Worm (Caenorhabditis elegans): ENCODE results near the gene plr-1.
A peak's percentile ranks its signal among the peaks of the same experiment; 100 is the strongest.

plr-1 gene

ce11 chrIII:11459041-11459440, 2.4 kb downstream of the plr-1 start:
- TF ChIP-seq fos-1 (tag; optimal IDR thresholded peaks at IDR 0.05), result no peak

- TF ChIP-seq lsy-2 (tag; optimal IDR thresholded peaks at IDR 0.05) (no peak), nhr-11 (tag; optimal IDR thresholded peaks at IDR 0.05) (no peak), ZK546.5 (tag; optimal IDR thresholded peaks at IDR 0.05) (no peak), unc-62 (GFP tag; optimal IDR thresholded peaks at IDR 0.05) (no peak), C34F6.9 (tag; optimal IDR thresholded peaks at IDR 0.05) (no peak), ama-1 (optimal IDR thresholded peaks at IDR 0.05) (no peak), nhr-129 (tag; optimal IDR thresholded peaks at IDR 0.05) (no peak), mdl-1 (tag; optimal IDR thresholded peaks at IDR 0.05) (no peak), crh-2 (tag; optimal IDR thresholded peaks at IDR 0.05) (no peak)
These were observed 3.1 kb downstream of the plr-1 start for ce11 chrIII:11459802-11460201.

DNA sequence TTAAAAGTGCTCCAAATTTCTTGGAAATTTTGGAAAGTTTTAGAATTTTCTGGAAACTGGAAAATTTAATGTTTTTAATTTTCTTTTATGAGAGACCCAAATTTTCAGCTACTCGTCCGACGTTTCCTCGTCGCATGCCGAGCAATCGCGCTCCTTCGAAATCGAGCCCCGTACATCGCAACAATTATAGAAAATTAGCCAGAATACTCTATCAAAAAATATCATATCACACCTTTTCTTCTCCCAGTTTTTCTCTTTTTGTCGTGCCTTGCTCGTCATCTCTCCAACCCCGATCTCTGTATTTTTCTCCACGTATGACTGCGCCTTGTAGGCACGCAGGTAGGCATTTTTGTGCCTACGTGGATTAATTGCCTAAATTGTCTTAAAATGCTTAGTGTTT, 5.7 kb downstream of the plr-1 start:
- no peak for TF ChIP-seq ceh-16 (tag; optimal IDR thresholded peaks at IDR 0.05)
- TF ChIP-seq blmp-1 (tag; optimal IDR thresholded peaks at IDR 0.05; ENCODE audit: insufficient read depth), result no peak
- no peak for TF ChIP-seq unc-39 (tag; optimal IDR thresholded peaks at IDR 0.05)
- TF ChIP-seq ztf-11 (tag; optimal IDR thresholded peaks at IDR 0.05), result no peak
- no peak for TF ChIP-seq aly-2 (tag; optimal IDR thresholded peaks at IDR 0.05)
- TF ChIP-seq nhr-25 (tag; optimal IDR thresholded peaks at IDR 0.05), result no peak
- no peak for TF ChIP-seq unc-62 (GFP tag; optimal IDR thresholded peaks at IDR 0.05)
- TF ChIP-seq mbf-1 (tag; optimal IDR thresholded peaks at IDR 0.05), result no peak
- TF ChIP-seq C34F6.9 (tag; optimal IDR thresholded peaks at IDR 0.05), result no peak
- no peak for TF ChIP-seq gmeb-1 (tag; optimal IDR thresholded peaks at IDR 0.05)
- TF ChIP-seq R02D3.7 (tag; optimal IDR thresholded peaks at IDR 0.05), result no peak
- TF ChIP-seq elt-1 (tag; optimal IDR thresholded peaks at IDR 0.05), result no peak
- no peak for TF ChIP-seq lin-39 (tag; optimal IDR thresholded peaks at IDR 0.05)
- no peak for TF ChIP-seq dmd-4 (tag; optimal IDR thresholded peaks at IDR 0.05)
- no peak for TF ChIP-seq lin-11 (tag; optimal IDR thresholded peaks at IDR 0.05)
- no peak for TF ChIP-seq F13H6.1 (tag; optimal IDR thresholded peaks at IDR 0.05)
- no peak for TF ChIP-seq ztf-4 (tag; optimal IDR thresholded peaks at IDR 0.05)

DNA sequence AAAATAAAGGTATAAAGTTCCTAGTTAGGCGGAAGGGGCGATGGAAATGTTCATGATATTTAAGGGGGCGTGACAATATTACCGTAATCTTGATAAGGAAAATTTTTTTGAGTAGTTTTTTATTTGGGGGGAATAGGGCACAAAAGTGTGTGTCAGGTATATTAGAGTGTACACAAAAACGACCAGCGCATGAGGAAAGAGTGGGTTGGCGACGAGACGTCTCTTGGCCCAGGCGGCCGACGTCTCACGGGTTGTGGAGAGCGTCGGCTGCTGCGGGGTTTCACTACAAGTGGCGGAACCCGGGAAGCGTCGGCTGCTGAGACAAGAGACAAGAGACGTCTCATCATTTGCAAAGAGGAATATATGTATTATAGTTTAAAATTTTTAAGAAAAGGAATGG, 7.0 kb downstream of the plr-1 start:
- TF ChIP-seq elt-1 (tag; optimal IDR thresholded peaks at IDR 0.05) (no peak), lin-13 (GFP tag; optimal IDR thresholded peaks at IDR 0.05) (peak; percentile 95), nhr-25 (tag; optimal IDR thresholded peaks at IDR 0.05) (no peak), mdl-1 (tag; optimal IDR thresholded peaks at IDR 0.05) (peak in 1 of 2 experiments; percentile 20), fos-1 (tag; optimal IDR thresholded peaks at IDR 0.05) (peak; percentile 60), nhr-12 (tag; optimal IDR thresholded peaks at IDR 0.05) (no peak), ceh-16 (tag; optimal IDR thresholded peaks at IDR 0.05) (peak; percentile 43), sma-3 (GFP tag; optimal IDR thresholded peaks at IDR 0.05) (peak; percentile 70), ZK546.5 (tag; optimal IDR thresholded peaks at IDR 0.05) (no peak), nhr-237 (tag; optimal IDR thresholded peaks at IDR 0.05) (no peak), lsy-2 (tag; optimal IDR thresholded peaks at IDR 0.05) (peak in 1 of 2 experiments; percentile 17), mab-5 (tag; optimal IDR thresholded peaks at IDR 0.05) (no peak), snpc-4 (tag; optimal IDR thresholded peaks at IDR 0.05) (peak; percentile 97), alr-1 (tag; optimal IDR thresholded peaks at IDR 0.05) (no peak), ama-1 (optimal IDR thresholded peaks at IDR 0.05) (no peak), blmp-1 (tag; optimal IDR thresholded peaks at IDR 0.05; ENCODE audit: insufficient read depth) (no peak), dmd-4 (tag; optimal IDR thresholded peaks at IDR 0.05) (no peak), nhr-23 (tag; optimal IDR thresholded peaks at IDR 0.05) (no peak), nhr-6 (tag; optimal IDR thresholded peaks at IDR 0.05) (no peak), nhr-129 (tag; optimal IDR thresholded peaks at IDR 0.05) (no peak), ztf-4 (tag; optimal IDR thresholded peaks at IDR 0.05) (no peak), Y55F3AM.14 (GFP tag; optimal IDR thresholded peaks at IDR 0.05) (no peak), egl-27 (tag; optimal IDR thresholded peaks at IDR 0.05) (no peak), skn-1 (tag; optimal IDR thresholded peaks at IDR 0.05) (no peak), nhr-10 (tag; optimal IDR thresholded peaks at IDR 0.05) (no peak), unc-55 (GFP tag; optimal IDR thresholded peaks at IDR 0.05) (no peak), nhr-11 (tag; optimal IDR thresholded peaks at IDR 0.05) (no peak), ztf-11 (tag; optimal IDR thresholded peaks at IDR 0.05) (no peak), ztf-1 (GFP tag; conservative IDR thresholded peaks at IDR 0.05) (no peak), lin-11 (tag; optimal IDR thresholded peaks at IDR 0.05) (no peak), C34F6.9 (tag; optimal IDR thresholded peaks at IDR 0.05) (no peak), R02D3.7 (tag; optimal IDR thresholded peaks at IDR 0.05) (no peak), nhr-21 (tag; optimal IDR thresholded peaks at IDR 0.05) (peak; percentile 29), nhr-77 (tag; optimal IDR thresholded peaks at IDR 0.05) (no peak), unc-62 (GFP tag; optimal IDR thresholded peaks at IDR 0.05) (no peak), peb-1 (tag; optimal IDR thresholded peaks at IDR 0.05) (no peak), crh-2 (tag; optimal IDR thresholded peaks at IDR 0.05) (peak; percentile 70), unc-39 (tag; optimal IDR thresholded peaks at IDR 0.05) (no peak), mbf-1 (tag; optimal IDR thresholded peaks at IDR 0.05) (no peak), sma-9 (GFP tag; optimal IDR thresholded peaks at IDR 0.05) (peak; percentile 32), sma-9 (tag; optimal IDR thresholded peaks at IDR 0.05) (no peak), lin-39 (tag; optimal IDR thresholded peaks at IDR 0.05) (no peak), elt-3 (tag; optimal IDR thresholded peaks at IDR 0.05) (no peak)

Data from whole organism, L2 larva.